Worm (Caenorhabditis elegans) whole organism, L3 larva: Measurements from ENCODE around the gene VC5.2.

ENCODE experiments used
- aly-2 ChIP-seq: fragments of 150-350 bp; optimal IDR thresholded peaks from 2 replicates; lab custom pipeline; 2014; ENCODE audit warnings: missing biosample characterization, missing genetic modification characterization
- ama-1 ChIP-seq: fragments of 150-350 bp; optimal IDR thresholded peaks from 2 replicates; lab custom pipeline; 2018
- ceh-82 ChIP-seq: fragments of 150-350 bp; optimal IDR thresholded peaks from 2 replicates; lab custom pipeline; 2014; ENCODE audit warnings: missing biosample characterization, missing genetic modification characterization
- nhr-67 ChIP-seq: fragments of 150-350 bp; optimal IDR thresholded peaks from 2 replicates; lab custom pipeline; 2014; ENCODE audit warnings: missing biosample characterization, missing genetic modification characterization
- pha-4 ChIP-seq: fragments of 150-350 bp; optimal IDR thresholded peaks from 2 replicates; lab custom pipeline; 2014; ENCODE audit warnings: missing biosample characterization, missing genetic modification reagents, missing genetic modification characterization
- unc-62 ChIP-seq: fragments of 150-350 bp; sonication (generic microtip); optimal IDR thresholded peaks from 4 replicates; lab custom pipeline; 2014; ENCODE audit warnings: missing biosample characterization, missing genetic modification reagents, missing genetic modification characterization

DNA sequence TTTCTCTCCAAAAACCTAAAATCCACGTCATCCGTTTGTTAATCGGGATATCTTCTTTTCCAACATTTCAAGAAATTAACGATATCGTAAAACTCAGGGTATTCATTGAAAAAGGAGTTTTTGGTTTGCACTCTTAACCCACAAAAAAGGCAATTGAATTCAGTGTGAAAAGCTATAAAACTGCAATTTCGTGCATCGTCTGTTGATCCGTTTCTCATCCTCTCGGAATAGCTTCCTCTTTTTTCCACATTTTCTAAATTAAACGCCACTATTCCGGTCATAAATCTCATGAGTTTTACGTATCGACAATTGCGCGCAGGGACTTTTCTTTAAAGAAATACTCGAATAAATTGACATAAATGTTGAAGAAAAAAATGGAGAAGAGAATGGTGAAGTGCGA is 26.5 kb downstream of the VC5.2 start:
- TF ChIP-seq ama-1, result no peak
- TF ChIP-seq aly-2 (tag; lab: Kevin White, UChicago), result no peak
- TF ChIP-seq pha-4 (tag; lab: Kevin White, UChicago), result no peak
- TF ChIP-seq ceh-82 (tag; lab: Kevin White, UChicago), result no peak
- no peak for TF ChIP-seq unc-62 (GFP tag; lab: Kevin White, UChicago)
- no peak for TF ChIP-seq nhr-67 (tag; lab: Kevin White, UChicago)
